Fruit fly (Drosophila melanogaster) whole organism, embryonic: Measurements from ENCODE around the gene cno.
A peak's percentile ranks its signal among the peaks of the same experiment; 100 is the strongest.

Experiments used
- Abd-B ChIP-seq: fragments of 200-800 bp; sonication (Bioruptor generic); optimal IDR thresholded peaks from 2 replicates; lab custom pipeline; 2018; ENCODE audit warnings: missing biosample characterization, mild to moderate bottlenecking, missing genetic modification characterization, moderate library complexity
- Bteb2 ChIP-seq: fragments of 200-800 bp; sonication (Bioruptor generic); optimal IDR thresholded peaks from 2 replicates; lab custom pipeline; 2016; ENCODE audit warnings: missing biosample characterization, missing genetic modification characterization
- CG10209 ChIP-seq: fragments of 200-800 bp; sonication (Bioruptor generic); optimal IDR thresholded peaks from 3 replicates; lab custom pipeline; 2017; ENCODE audit warnings: missing biosample characterization, mild to moderate bottlenecking, missing genetic modification characterization, missing genetic modification reagents
- CG10979 ChIP-seq: fragments of 200-800 bp; sonication (Bioruptor generic); optimal IDR thresholded peaks from 2 replicates; lab custom pipeline; 2018; ENCODE audit warnings: missing biosample characterization, mild to moderate bottlenecking, missing genetic modification characterization, moderate library complexity
- CG14014 ChIP-seq: fragments of 200-800 bp; sonication (Bioruptor generic); IDR thresholded peaks from 2 replicates; pipeline ENCODE4 v1.3.6; 2022; ENCODE audit warnings: missing biosample characterization, missing genetic modification characterization
- CG14667 ChIP-seq: fragments of 200-800 bp; sonication (Bioruptor generic); IDR thresholded peaks from 2 replicates; pipeline ENCODE4 v1.3.6; 2022; ENCODE audit warnings: missing biosample characterization, missing genetic modification characterization
- CG14860 ChIP-seq: fragments of 200-800 bp; sonication (Bioruptor generic); IDR thresholded peaks from 3 replicates; pipeline ENCODE4 v1.3.6; 2022; ENCODE audit warnings: missing biosample characterization, missing genetic modification characterization; ENCODE audit not compliant: partially characterized antibody
- CG17186 ChIP-seq: fragments of 200-800 bp; sonication (Bioruptor generic); optimal IDR thresholded peaks from 3 replicates; lab custom pipeline; 2017; ENCODE audit warnings: missing biosample characterization, missing genetic modification reagents, missing genetic modification characterization
- CG17361 ChIP-seq: fragments of 200-800 bp; sonication (Bioruptor generic); IDR thresholded peaks from 3 replicates; pipeline ENCODE4 v1.3.6; 2022; ENCODE audit warnings: missing biosample characterization, missing genetic modification characterization
- CG3726 ChIP-seq: fragments of 200-800 bp; sonication (Bioruptor generic); IDR thresholded peaks from 3 replicates; pipeline ENCODE4, ENCODE4 v1.3.6; 2022; ENCODE audit warnings: missing biosample characterization, missing genetic modification characterization
- CG5180 ChIP-seq: fragments of 200-800 bp; sonication (Bioruptor generic); optimal IDR thresholded peaks from 3 replicates; lab custom pipeline; 2017; ENCODE audit warnings: missing biosample characterization, missing genetic modification characterization, mild to moderate bottlenecking, moderate library complexity, missing genetic modification reagents
- CG5245 ChIP-seq: fragments of 200-800 bp; sonication (Bioruptor generic); optimal IDR thresholded peaks from 3 replicates; lab custom pipeline; 2016; ENCODE audit warnings: missing biosample characterization, missing genetic modification characterization
- CG6254 ChIP-seq: fragments of 200-800 bp; sonication (Bioruptor generic); optimal IDR thresholded peaks from 3 replicates; lab custom pipeline; 2017; ENCODE audit warnings: mild to moderate bottlenecking, missing biosample characterization, missing genetic modification reagents, missing genetic modification characterization
- CG7357 ChIP-seq: fragments of 200-800 bp; sonication (Bioruptor generic); IDR thresholded peaks from 3 replicates; pipeline ENCODE4 v1.3.6; 2022; ENCODE audit warnings: missing biosample characterization, missing genetic modification characterization
- CG7556 ChIP-seq: fragments of 200-800 bp; sonication (Bioruptor generic); optimal IDR thresholded peaks from 2 replicates; lab custom pipeline; 2017; ENCODE audit warnings: missing biosample characterization, mild to moderate bottlenecking, missing genetic modification characterization
- Deaf1 ChIP-seq: fragments of 200-800 bp; optimal IDR thresholded peaks from 3 replicates; lab custom pipeline; 2019; ENCODE audit warnings: missing biosample characterization, mild to moderate bottlenecking, missing genetic modification characterization, moderate library complexity
- Drgx ChIP-seq: fragments of 200-800 bp; sonication (Bioruptor generic); IDR thresholded peaks from 2 replicates; pipeline ENCODE4 v1.3.6; 2022; ENCODE audit warnings: missing biosample characterization, missing genetic modification characterization
- E2f1 ChIP-seq: fragments of 200-800 bp; sonication (Bioruptor generic); IDR thresholded peaks from 2 replicates; pipeline ENCODE4 v1.3.6; 2022; ENCODE audit warnings: missing biosample characterization, missing genetic modification characterization
- Ets65A ChIP-seq: fragments of 200-800 bp; sonication (Bioruptor generic); peaks from one replicate; lab custom pipeline; 2016; ENCODE audit warnings: missing biosample characterization, missing genetic modification characterization
- HLH3B ChIP-seq: fragments of 200-800 bp; sonication (Bioruptor generic); IDR thresholded peaks from 2 replicates; pipeline ENCODE4 v1.3.6; 2022; ENCODE audit warnings: missing biosample characterization, missing genetic modification characterization
- HmgZ ChIP-seq: fragments of 200-800 bp; sonication (Bioruptor generic); optimal IDR thresholded peaks from 2 replicates; lab custom pipeline; 2018; ENCODE audit warnings: missing biosample characterization, mild to moderate bottlenecking, missing genetic modification characterization
- Hr39 ChIP-seq: fragments of >200 bp; optimal IDR thresholded peaks from 2 replicates; lab custom pipeline; 2017
- Lpt ChIP-seq: fragments of >200 bp; optimal IDR thresholded peaks from 2 replicates; lab custom pipeline; 2018; ENCODE audit warnings: missing biosample characterization, missing genetic modification characterization
- Nf-YC ChIP-seq: fragments of 200-800 bp; optimal IDR thresholded peaks from 3 replicates; lab custom pipeline; 2019; ENCODE audit warnings: missing biosample characterization, mild to moderate bottlenecking, missing genetic modification characterization, moderate library complexity
- Oli ChIP-seq: fragments of 200-800 bp; sonication (Bioruptor generic); optimal IDR thresholded peaks from 2 replicates; lab custom pipeline; 2018; ENCODE audit warnings: missing biosample characterization, mild to moderate bottlenecking, missing genetic modification characterization, moderate library complexity
- Taf1 ChIP-seq: fragments of 200-800 bp; sonication (Bioruptor generic); IDR thresholded peaks from 2 replicates; pipeline ENCODE4 v1.3.6; 2022; ENCODE audit warnings: missing biosample characterization, missing genetic modification characterization
- Tbp ChIP-seq: fragments of >200 bp; optimal IDR thresholded peaks from 2 replicates; lab custom pipeline; 2018; ENCODE audit warnings: missing biosample characterization, missing genetic modification characterization
- ash1 ChIP-seq: fragments of 200-800 bp; sonication (Bioruptor generic); optimal IDR thresholded peaks from 2 replicates; lab custom pipeline; 2018; ENCODE audit warnings: missing biosample characterization, mild to moderate bottlenecking, missing genetic modification characterization
- bbx ChIP-seq: fragments of 200-800 bp; sonication (Bioruptor generic); IDR thresholded peaks from 2 replicates; pipeline ENCODE4 v1.3.6; 2022; ENCODE audit warnings: missing biosample characterization, missing genetic modification characterization; ENCODE audit not compliant: partially characterized antibody
- cg ChIP-seq: fragments of 200-800 bp; sonication (Bioruptor generic); optimal IDR thresholded peaks from 3 replicates; lab custom pipeline; 2019; ENCODE audit warnings: missing biosample characterization, mild to moderate bottlenecking, missing genetic modification characterization, moderate library complexity
- chm ChIP-seq: fragments of 200-800 bp; sonication (Bioruptor generic); IDR thresholded peaks from 2 replicates; pipeline ENCODE4 v1.3.6; 2022; ENCODE audit warnings: missing biosample characterization, missing genetic modification characterization
- dimm ChIP-seq: fragments of 200-800 bp; sonication (Bioruptor generic); IDR thresholded peaks from 2 replicates; pipeline ENCODE4 v1.3.6; 2022; ENCODE audit warnings: missing biosample characterization, missing genetic modification characterization
- ewg ChIP-seq: fragments of 200-800 bp; sonication (Bioruptor generic); optimal IDR thresholded peaks from 3 replicates; lab custom pipeline; 2017; ENCODE audit warnings: mild to moderate bottlenecking, missing biosample characterization, missing genetic modification reagents, missing genetic modification characterization
- fd64A ChIP-seq: fragments of 200-800 bp; sonication (Bioruptor generic); optimal IDR thresholded peaks from 3 replicates; lab custom pipeline; 2018; ENCODE audit warnings: missing biosample characterization, mild to moderate bottlenecking, missing genetic modification characterization
- gce ChIP-seq: fragments of 200-800 bp; sonication (Bioruptor generic); IDR thresholded peaks from 3 replicates; pipeline ENCODE4 v1.3.6; 2022; ENCODE audit warnings: missing biosample characterization, missing genetic modification characterization
- gro ChIP-seq: fragments of 200-800 bp; sonication (Bioruptor generic); optimal IDR thresholded peaks from 2 replicates; lab custom pipeline; 2016; ENCODE audit warnings: missing biosample characterization, missing genetic modification characterization
- gsb ChIP-seq: fragments of 200-800 bp; sonication (Bioruptor generic); IDR thresholded peaks from 2 replicates; pipeline ENCODE4 v1.3.6; 2022; ENCODE audit warnings: missing biosample characterization, missing genetic modification characterization
- hkb ChIP-seq, 2 experiments: fragments of 200-800 bp in 1 of 2; fragments of >200 bp in 1 of 2; sonication (Bioruptor generic) in 1 of 2; IDR thresholded peaks in 1 of 2; optimal IDR thresholded peaks in 1 of 2; 2 replicates each; pipeline versions ENCODE4 v1.3.6 to Lab custom; 2017 to 2022; ENCODE audit warnings: missing biosample characterization in 1 of 2, missing genetic modification characterization in 1 of 2
- lab ChIP-seq: fragments of 200-800 bp; sonication (Bioruptor generic); optimal IDR thresholded peaks from 3 replicates; lab custom pipeline; 2017; ENCODE audit warnings: missing biosample characterization, missing genetic modification characterization, mild to moderate bottlenecking, moderate library complexity, missing genetic modification reagents
- pfk ChIP-seq: fragments of 200-800 bp; sonication (Bioruptor generic); optimal IDR thresholded peaks from 2 replicates; lab custom pipeline; 2018; ENCODE audit warnings: missing biosample characterization, mild to moderate bottlenecking, missing genetic modification characterization, moderate library complexity
- psq ChIP-seq: fragments of 200-800 bp; sonication (Bioruptor generic); optimal IDR thresholded peaks from 2 replicates; lab custom pipeline; 2017; ENCODE audit warnings: missing biosample characterization, missing genetic modification characterization
- scrt ChIP-seq: fragments of 200-800 bp; sonication (Bioruptor generic); optimal IDR thresholded peaks from 2 replicates; lab custom pipeline; 2018; ENCODE audit warnings: missing biosample characterization, mild to moderate bottlenecking, missing genetic modification characterization, moderate library complexity
- sens ChIP-seq: fragments of 200-800 bp; sonication (Bioruptor generic); peaks from one replicate; lab custom pipeline; 2016; ENCODE audit warnings: missing biosample characterization, missing genetic modification characterization
- sens-2 ChIP-seq: fragments of 200-800 bp; sonication (Bioruptor generic); IDR thresholded peaks from 2 replicates; pipeline ENCODE4 v1.3.6; 2022; ENCODE audit warnings: missing biosample characterization, missing genetic modification characterization
- sob ChIP-seq: fragments of 200-800 bp; sonication (Bioruptor generic); IDR thresholded peaks from 2 replicates; pipeline ENCODE4 v1.3.6; 2022; ENCODE audit warnings: missing biosample characterization, missing genetic modification characterization
- tap ChIP-seq: fragments of 200-800 bp; optimal IDR thresholded peaks from 3 replicates; lab custom pipeline; 2019; ENCODE audit warnings: missing biosample characterization, mild to moderate bottlenecking, missing genetic modification characterization, moderate library complexity
- tio ChIP-seq: fragments of 200-800 bp; sonication (Bioruptor generic); optimal IDR thresholded peaks from 2 replicates; lab custom pipeline; 2017; ENCODE audit warnings: missing biosample characterization, missing genetic modification characterization, inconsistent platforms
- zf30C ChIP-seq: fragments of 200-800 bp; sonication (Bioruptor generic); optimal IDR thresholded peaks from 3 replicates; lab custom pipeline; 2018; ENCODE audit warnings: missing biosample characterization, mild to moderate bottlenecking, missing genetic modification characterization

The cno gene

DNA sequence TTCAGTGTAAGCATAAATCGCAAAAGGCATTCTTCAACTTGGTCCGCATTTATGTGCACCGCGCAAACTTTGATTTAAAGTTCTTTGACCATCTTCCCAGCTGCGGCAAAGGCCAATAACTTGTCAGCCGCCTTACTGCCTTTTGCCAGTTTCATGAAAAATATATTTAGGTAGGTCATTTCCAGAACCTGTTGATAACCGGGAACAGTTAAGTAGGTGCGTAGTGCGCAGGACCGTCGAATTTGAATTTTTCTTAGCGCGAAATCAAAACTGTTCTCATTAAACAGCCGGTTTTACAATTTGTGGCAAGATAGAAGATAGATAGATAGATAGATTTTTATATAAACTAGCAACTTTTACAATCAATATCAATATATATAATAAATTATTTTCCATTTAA is 45.3 kb downstream of the cno start:
- TF ChIP-seq CG14860 (GFP tag; lab: Robert Waterston, UW) (no peak), cg (no peak), CG14667 (GFP tag; lab: Robert Waterston, UW) (no peak), CG17186 (GFP tag; lab: Kevin White, UChicago) (no peak), Abd-B (GFP tag; lab: Kevin White, UChicago) (no peak), gro (no peak), CG17361 (no peak), CG7357 (GFP tag; lab: Robert Waterston, UW) (no peak), gsb (GFP tag; lab: Robert Waterston, UW) (no peak), CG5245 (GFP tag; lab: Kevin White, UChicago) (no peak), Lpt (no peak), ewg (GFP tag; lab: Kevin White, UChicago) (peak; percentile 86), ash1 (GFP tag; lab: Kevin White, UChicago) (no peak), tap (no peak), sens (GFP tag; lab: Kevin White, UChicago) (peak; percentile 66), dimm (GFP tag; lab: Robert Waterston, UW) (no peak), scrt (peak; percentile 97), Drgx (GFP tag; lab: Robert Waterston, UW) (no peak)

DNA sequence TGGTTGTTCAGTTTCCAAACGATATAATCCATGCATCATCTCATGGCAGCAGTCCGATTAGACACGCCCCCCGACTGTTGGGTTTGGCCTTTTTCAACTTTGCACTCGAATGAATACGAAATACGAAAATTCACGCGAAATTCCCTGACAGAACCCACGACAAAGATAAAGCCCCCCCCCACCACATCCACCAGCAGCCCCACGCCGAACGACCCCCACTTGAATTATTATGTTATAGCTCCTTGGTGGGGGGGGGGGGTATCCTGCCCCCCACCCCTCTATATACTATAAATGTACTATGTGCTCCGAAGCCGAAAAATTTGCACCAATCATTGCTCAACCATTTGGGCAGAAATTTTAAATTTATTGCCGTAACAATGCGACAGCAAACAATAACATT is 55.0 kb downstream of the cno start:
- no peak for TF ChIP-seq lab (GFP tag; lab: Kevin White, UChicago)
- peak; percentile 62 for TF ChIP-seq Hr39
- TF ChIP-seq sens-2 (GFP tag; lab: Robert Waterston, UW): no peak
- TF ChIP-seq, all 482 proteins: peak for 1

DNA sequence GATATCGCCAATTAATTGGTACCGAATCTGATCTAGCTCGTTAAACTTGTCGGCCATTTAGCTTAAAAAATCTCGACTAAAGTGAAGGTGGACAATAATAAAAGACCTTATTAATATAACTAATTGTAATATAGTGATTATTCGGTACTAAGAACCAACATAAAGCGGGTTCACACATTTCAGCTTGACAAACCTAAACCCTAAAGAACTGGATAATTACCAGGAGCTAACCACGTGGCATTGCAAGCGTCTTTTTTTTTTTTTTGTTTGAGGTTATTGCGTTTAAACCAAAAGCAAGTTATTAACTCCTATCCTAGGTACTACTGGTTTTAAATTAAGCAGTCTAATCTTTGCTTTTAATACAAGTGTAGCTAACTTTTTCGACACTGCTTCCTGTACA is 57.9 kb downstream of the cno start, which contains the start of gene CG12590:
Gene CG12590, plus strand, starts transcription at position 301 of the 400 bp plus-strand sequence.
- TF ChIP-seq Taf1 (no peak), Oli (no peak), psq (GFP tag; lab: Kevin White, UChicago) (no peak), CG10979 (no peak), CG5180 (GFP tag; lab: Kevin White, UChicago) (no peak), CG5245 (GFP tag; lab: Kevin White, UChicago) (no peak), E2f1 (GFP tag; lab: Robert Waterston, UW) (no peak), CG7556 (GFP tag; lab: Kevin White, UChicago) (no peak), Tbp (GFP tag; lab: Kevin White, UChicago) (no peak), tio (GFP tag; lab: Kevin White, UChicago) (no peak), CG3726 (GFP tag; lab: Robert Waterston, UW) (no peak), sob (GFP tag; lab: Robert Waterston, UW) (no peak), CG6254 (GFP tag; lab: Kevin White, UChicago) (no peak), CG14014 (GFP tag; lab: Robert Waterston, UW) (no peak)
- TF ChIP-seq, all 482 proteins: peak for 0

DNA sequence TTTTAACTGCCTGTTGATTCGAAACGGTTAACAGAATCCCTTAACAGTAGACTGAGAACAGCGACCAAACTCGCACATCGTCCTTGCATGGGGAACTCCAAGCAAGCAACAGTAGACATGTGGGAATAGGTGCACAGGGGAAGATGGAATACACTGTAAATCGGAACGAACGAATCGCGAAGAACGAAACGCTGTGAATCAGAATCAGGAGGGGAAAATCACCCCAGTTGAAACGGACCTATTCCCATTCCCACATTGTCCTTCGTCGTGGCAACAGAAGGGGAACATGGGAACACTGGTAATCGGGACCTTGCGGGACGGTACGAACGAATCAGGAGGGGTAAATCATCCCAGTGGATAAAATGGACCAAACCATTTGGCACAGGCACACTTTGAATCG is 66.7 kb downstream of the cno start, which contains the start of gene dpr16:
Gene dpr16, plus strand, starts transcription at position 386 of the 400 bp plus-strand sequence.
- peak; percentile 55 for TF ChIP-seq ewg (GFP tag; lab: Kevin White, UChicago)
- peak; percentile 78 for TF ChIP-seq Nf-YC (tag; lab: Kevin White, UChicago)
- no peak for TF ChIP-seq bbx (GFP tag; lab: Robert Waterston, UW)
- no peak for TF ChIP-seq chm
- TF ChIP-seq CG5180 (GFP tag; lab: Kevin White, UChicago): peak; percentile 70
- TF ChIP-seq scrt: peak; percentile 86
- no peak for TF ChIP-seq fd64A
- peak; percentile 81 for TF ChIP-seq Deaf1 (tag; lab: Kevin White, UChicago)
- no peak for TF ChIP-seq Bteb2 (GFP tag; lab: Kevin White, UChicago)
- TF ChIP-seq Hr39: no peak
- peak; percentile 100 for TF ChIP-seq pfk (GFP tag; lab: Kevin White, UChicago)
- peak; percentile 89 for TF ChIP-seq zf30C (GFP tag; lab: Kevin White, UChicago)
- TF ChIP-seq CG10209 (GFP tag; lab: Kevin White, UChicago): no peak
- peak; percentile 65 for TF ChIP-seq Ets65A
- no peak for TF ChIP-seq gce
- TF ChIP-seq hkb (optimal IDR thresholded peaks at IDR 0.05; lab: Kevin White, UChicago): peak; percentile 67
- no peak for TF ChIP-seq hkb (GFP tag; IDR thresholded peaks at IDR 0.05; lab: Robert Waterston, UW)
- no peak for TF ChIP-seq HmgZ (tag; lab: Kevin White, UChicago)
- no peak for TF ChIP-seq HLH3B (GFP tag; lab: Robert Waterston, UW)
